Fruit fly (Drosophila melanogaster) whole organism, embryonic: ENCODE measurements around the gene Zip89B.

Experiments
- Antp ChIP-seq: fragments of 200-800 bp; sonication (Bioruptor generic); optimal IDR thresholded peaks from 3 replicates; lab custom pipeline; 2016; ENCODE audit warnings: missing biosample characterization, missing genetic modification characterization
- Atf6 ChIP-seq: fragments of 200-800 bp; sonication (Bioruptor generic); IDR thresholded peaks from 2 replicates; pipeline ENCODE4 v1.3.6; 2022; ENCODE audit warnings: missing biosample characterization, missing genetic modification characterization
- C15 ChIP-seq: fragments of 200-800 bp; sonication (Bioruptor generic); IDR thresholded peaks from 3 replicates; pipeline ENCODE4 v1.3.6; 2022; ENCODE audit warnings: missing biosample characterization, missing genetic modification characterization
- CG10543 ChIP-seq: fragments of 200-800 bp; sonication (Bioruptor generic); optimal IDR thresholded peaks from 3 replicates; lab custom pipeline; 2017; ENCODE audit warnings: missing biosample characterization, mild to moderate bottlenecking, missing genetic modification characterization, moderate library complexity
- CG12769 ChIP-seq: fragments of 200-800 bp; sonication (Bioruptor generic); optimal IDR thresholded peaks from 2 replicates; lab custom pipeline; 2019; ENCODE audit warnings: missing biosample characterization, mild to moderate bottlenecking, missing genetic modification characterization, moderate library complexity
- CG12942 ChIP-seq: fragments of 200-800 bp; sonication (Bioruptor generic); optimal IDR thresholded peaks from 3 replicates; lab custom pipeline; 2016; ENCODE audit warnings: missing biosample characterization, missing genetic modification characterization
- CG13894 ChIP-seq: fragments of 200-800 bp; sonication (Bioruptor generic); optimal IDR thresholded peaks from 3 replicates; lab custom pipeline; 2018; ENCODE audit warnings: missing biosample characterization, mild to moderate bottlenecking, missing genetic modification characterization, moderate library complexity
- CG14014 ChIP-seq: fragments of 200-800 bp; sonication (Bioruptor generic); IDR thresholded peaks from 2 replicates; pipeline ENCODE4 v1.3.6; 2022; ENCODE audit warnings: missing biosample characterization, missing genetic modification characterization
- CG1529 ChIP-seq: fragments of 200-800 bp; sonication (Bioruptor generic); optimal IDR thresholded peaks from 3 replicates; lab custom pipeline; 2018; ENCODE audit warnings: missing biosample characterization, missing genetic modification characterization
- CG1603 ChIP-seq: fragments of 200-800 bp; sonication (Bioruptor generic); optimal IDR thresholded peaks from 2 replicates; lab custom pipeline; 2019; ENCODE audit warnings: missing biosample characterization, mild to moderate bottlenecking, missing genetic modification characterization, moderate library complexity
- CG16779 ChIP-seq: fragments of 200-800 bp; sonication (Bioruptor generic); IDR thresholded peaks from 2 replicates; pipeline ENCODE4 v1.3.6; 2022; ENCODE audit warnings: missing biosample characterization, missing genetic modification characterization
- CG18764 ChIP-seq: fragments of 200-800 bp; sonication (Bioruptor generic); optimal IDR thresholded peaks from 3 replicates; lab custom pipeline; 2016; ENCODE audit warnings: missing biosample characterization, missing genetic modification characterization
- CG2875 ChIP-seq: fragments of 200-800 bp; sonication (Bioruptor generic); optimal IDR thresholded peaks from 2 replicates; lab custom pipeline; 2017; ENCODE audit warnings: missing biosample characterization, mild to moderate bottlenecking, missing genetic modification characterization, missing genetic modification reagents
- CG3065 ChIP-seq: fragments of 200-800 bp; sonication (Bioruptor generic); optimal IDR thresholded peaks from 2 replicates; lab custom pipeline; 2016; ENCODE audit warnings: missing biosample characterization, missing genetic modification characterization
- CG31365 ChIP-seq: fragments of 200-800 bp; sonication (Bioruptor generic); optimal IDR thresholded peaks from 2 replicates; lab custom pipeline; 2018; ENCODE audit warnings: missing biosample characterization, mild to moderate bottlenecking, missing genetic modification characterization
- CG34376 ChIP-seq: fragments of 200-800 bp; sonication (Bioruptor generic); optimal IDR thresholded peaks from 2 replicates; lab custom pipeline; 2018; ENCODE audit warnings: missing biosample characterization, mild to moderate bottlenecking, missing genetic modification characterization
- CG43689 ChIP-seq: fragments of 200-800 bp; sonication (Bioruptor generic); IDR thresholded peaks from 2 replicates; pipeline ENCODE4 v1.3.6; 2022; ENCODE audit warnings: missing biosample characterization, missing genetic modification characterization
- CG8290 ChIP-seq, 3 experiments: fragments of 200-800 bp; sonication (Bioruptor generic); optimal IDR thresholded peaks; 2 replicates each; lab custom pipeline; 2016 to 2019; ENCODE audit warnings: missing biosample characterization in 3 of 3, missing genetic modification characterization in 3 of 3, mild to moderate bottlenecking in 2 of 3, moderate library complexity in 1 of 3
- D19A ChIP-seq: fragments of 200-800 bp; optimal IDR thresholded peaks from 3 replicates; lab custom pipeline; 2019; ENCODE audit warnings: missing biosample characterization, mild to moderate bottlenecking, missing genetic modification characterization, moderate library complexity
- Deaf1 ChIP-seq: fragments of 200-800 bp; optimal IDR thresholded peaks from 3 replicates; lab custom pipeline; 2019; ENCODE audit warnings: missing biosample characterization, mild to moderate bottlenecking, missing genetic modification characterization, moderate library complexity
- Dek ChIP-seq: fragments of 200-800 bp; sonication (Bioruptor generic); optimal IDR thresholded peaks from 3 replicates; lab custom pipeline; 2019; ENCODE audit warnings: missing biosample characterization, mild to moderate bottlenecking, missing genetic modification characterization, moderate library complexity
- Ets65A ChIP-seq: fragments of 200-800 bp; sonication (Bioruptor generic); peaks from one replicate; lab custom pipeline; 2016; ENCODE audit warnings: missing biosample characterization, missing genetic modification characterization
- Ets97D ChIP-seq: fragments of 200-800 bp; sonication (Bioruptor generic); optimal IDR thresholded peaks from 3 replicates; lab custom pipeline; 2016; ENCODE audit warnings: missing biosample characterization, missing genetic modification characterization
- Gug ChIP-seq: fragments of 200-800 bp; sonication (Bioruptor generic); IDR thresholded peaks from 4 replicates; pipeline ENCODE4 v1.3.6; 2022; ENCODE audit warnings: missing biosample characterization, missing genetic modification characterization
- HHEX ChIP-seq: fragments of 200-800 bp; sonication (Bioruptor generic); optimal IDR thresholded peaks from 3 replicates; lab custom pipeline; 2017; ENCODE audit warnings: missing biosample characterization, mild to moderate bottlenecking, missing genetic modification characterization, missing genetic modification reagents
- HmgZ ChIP-seq: fragments of 200-800 bp; sonication (Bioruptor generic); optimal IDR thresholded peaks from 2 replicates; lab custom pipeline; 2018; ENCODE audit warnings: missing biosample characterization, mild to moderate bottlenecking, missing genetic modification characterization
- Hr78 ChIP-seq, 2 experiments: fragments of 200-800 bp in 1 of 2; fragments of >200 bp in 1 of 2; sonication (Bioruptor generic) in 1 of 2; optimal IDR thresholded peaks; 2 replicates each; lab custom pipeline; 2017 to 2019; ENCODE audit warnings: missing biosample characterization in 2 of 2, missing genetic modification characterization in 2 of 2, mild to moderate bottlenecking in 1 of 2, moderate library complexity in 1 of 2
- Med ChIP-seq: fragments of 200-800 bp; sonication (Bioruptor generic); peaks from one replicate; lab custom pipeline; 2016; ENCODE audit warnings: missing biosample characterization, missing genetic modification characterization, mild to moderate bottlenecking, inconsistent platforms, moderate library complexity
- Neu2 ChIP-seq: fragments of 200-800 bp; sonication (Bioruptor generic); optimal IDR thresholded peaks from 3 replicates; lab custom pipeline; 2016; ENCODE audit warnings: missing biosample characterization, missing genetic modification characterization, borderline replicate concordance
- PHDP ChIP-seq: fragments of 200-800 bp; sonication (Bioruptor generic); optimal IDR thresholded peaks from 3 replicates; lab custom pipeline; 2018; ENCODE audit warnings: missing biosample characterization, mild to moderate bottlenecking, missing genetic modification characterization, moderate library complexity
- Pdp1 ChIP-seq, 2 experiments: fragments of 200-800 bp; sonication (Bioruptor generic); optimal IDR thresholded peaks; 3 replicates each; lab custom pipeline; 2016; ENCODE audit warnings: missing biosample characterization in 2 of 2, missing genetic modification characterization in 2 of 2, mild to moderate bottlenecking in 1 of 2, moderate library complexity in 1 of 2
- amos ChIP-seq: fragments of 200-800 bp; sonication (Bioruptor generic); IDR thresholded peaks from 2 replicates; pipeline ENCODE4 v1.3.6; 2022; ENCODE audit warnings: missing biosample characterization, missing genetic modification characterization; ENCODE audit not compliant: partially characterized antibody
- eve ChIP-seq, 2 experiments: fragments of >200 bp; optimal IDR thresholded peaks; 2 replicates each; lab custom pipeline; 2017; ENCODE audit warnings: missing biosample characterization in 2 of 2, missing genetic modification characterization in 2 of 2
- her ChIP-seq: fragments of 200-800 bp; sonication (Bioruptor generic); optimal IDR thresholded peaks from 2 replicates; lab custom pipeline; 2016; ENCODE audit warnings: missing biosample characterization, missing genetic modification characterization
- ken ChIP-seq: fragments of 200-800 bp; sonication (Bioruptor generic); IDR thresholded peaks from 3 replicates; pipeline ENCODE4 v1.3.6; 2022; ENCODE audit warnings: missing biosample characterization, missing genetic modification characterization
- lmd ChIP-seq: fragments of 200-800 bp; sonication (Bioruptor generic); IDR thresholded peaks from 2 replicates; pipeline ENCODE4 v1.3.6; 2022; ENCODE audit warnings: missing biosample characterization, missing genetic modification characterization
- mirr ChIP-seq: fragments of 200-800 bp; sonication (Bioruptor generic); optimal IDR thresholded peaks from 3 replicates; lab custom pipeline; 2018; ENCODE audit warnings: missing biosample characterization, mild to moderate bottlenecking, missing genetic modification characterization
- nerfin-1 ChIP-seq: fragments of 200-800 bp; sonication (Bioruptor generic); optimal IDR thresholded peaks from 3 replicates; lab custom pipeline; 2019; ENCODE audit warnings: missing biosample characterization, mild to moderate bottlenecking, missing genetic modification characterization, moderate library complexity
- repo ChIP-seq: fragments of 200-800 bp; sonication (Bioruptor generic); optimal IDR thresholded peaks from 2 replicates; lab custom pipeline; 2016; ENCODE audit warnings: missing biosample characterization, missing genetic modification characterization
- sc ChIP-seq, 3 experiments: fragments of >200 bp in 2 of 3; fragments of 200-800 bp in 1 of 3; sonication (Bioruptor generic) in 1 of 3; optimal IDR thresholded peaks; 2 replicates in 2 of 3; 3 replicates in 1 of 3; lab custom pipeline; 2017; ENCODE audit warnings: mild to moderate bottlenecking in 1 of 3, missing biosample characterization in 1 of 3, missing genetic modification characterization in 1 of 3, missing genetic modification reagents in 1 of 3
- sens ChIP-seq: fragments of 200-800 bp; sonication (Bioruptor generic); peaks from one replicate; lab custom pipeline; 2016; ENCODE audit warnings: missing biosample characterization, missing genetic modification characterization
- slbo ChIP-seq: fragments of 200-800 bp; sonication (Bioruptor generic); IDR thresholded peaks from 2 replicates; pipeline ENCODE4 v1.3.6; 2022; ENCODE audit warnings: missing biosample characterization, missing genetic modification characterization
- sob ChIP-seq: fragments of 200-800 bp; sonication (Bioruptor generic); IDR thresholded peaks from 2 replicates; pipeline ENCODE4 v1.3.6; 2022; ENCODE audit warnings: missing biosample characterization, missing genetic modification characterization
- stc ChIP-seq: fragments of 200-800 bp; sonication (Bioruptor generic); IDR thresholded peaks from 2 replicates; pipeline ENCODE4 v1.3.6; 2022; ENCODE audit warnings: missing biosample characterization, missing genetic modification characterization
- stwl ChIP-seq: fragments of 200-800 bp; sonication (Bioruptor generic); optimal IDR thresholded peaks from 3 replicates; lab custom pipeline; 2018; ENCODE audit warnings: missing biosample characterization, mild to moderate bottlenecking, missing genetic modification characterization, moderate library complexity
- sug ChIP-seq: fragments of 200-800 bp; optimal IDR thresholded peaks from 2 replicates; lab custom pipeline; 2019; ENCODE audit warnings: missing biosample characterization, mild to moderate bottlenecking, missing genetic modification characterization, moderate library complexity
- twi ChIP-seq: fragments of 200-800 bp; optimal IDR thresholded peaks from 2 replicates; lab custom pipeline; 2019; ENCODE audit warnings: missing biosample characterization, mild to moderate bottlenecking, missing genetic modification characterization, moderate library complexity
- z ChIP-seq: fragments of 200-800 bp; sonication (Bioruptor generic); IDR thresholded peaks from 3 replicates; pipeline ENCODE4 v1.3.6; 2022; ENCODE audit warnings: missing biosample characterization, missing genetic modification characterization

Gene Zip89B

DNA sequence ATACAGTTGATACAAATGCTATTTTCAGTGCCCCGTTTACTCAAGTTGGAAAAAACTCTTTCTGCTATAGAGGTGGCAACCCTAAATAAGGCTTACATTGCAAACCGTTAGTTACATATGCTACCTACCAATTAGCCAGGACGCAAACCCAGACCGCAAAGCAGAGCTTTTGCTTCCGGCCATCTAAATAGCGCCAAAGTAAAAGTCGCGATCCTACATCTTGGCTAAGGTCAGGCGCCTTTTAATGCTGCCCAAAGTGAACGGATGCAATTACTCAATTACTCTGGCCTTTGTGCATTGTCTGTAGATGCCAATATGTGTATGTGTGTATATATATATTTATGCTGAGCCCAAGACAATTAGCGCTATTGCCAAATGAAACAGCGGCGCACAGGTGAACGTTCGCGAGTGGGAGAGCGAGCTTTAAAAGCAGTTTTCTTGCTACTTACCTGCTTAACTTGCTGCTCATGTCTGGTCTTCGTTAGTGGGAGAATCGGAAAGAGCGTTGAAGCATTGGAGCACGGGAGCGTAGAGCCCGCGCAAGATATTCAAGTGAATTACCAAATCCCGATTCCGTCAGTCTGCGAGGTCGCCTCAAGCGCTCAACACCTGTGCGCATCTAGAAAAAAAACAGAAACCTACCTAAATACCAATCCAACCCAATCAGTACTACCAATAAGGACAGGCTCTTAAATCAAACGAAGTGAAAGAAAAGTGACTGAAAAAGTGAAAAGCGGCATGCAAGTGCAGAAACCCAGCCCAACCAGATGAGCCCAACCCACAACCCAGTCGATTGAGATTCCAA, at the start of gene Zip89B (continued):
- TF ChIP-seq CG13894 = no peak
- peak; percentile 82 for TF ChIP-seq Ets65A
- peak; percentile 34 for TF ChIP-seq CG1603 (tag; lab: Kevin White, UChicago)
- TF ChIP-seq her (GFP tag; lab: Kevin White, UChicago) = no peak
- no peak for TF ChIP-seq D19A (tag; lab: Kevin White, UChicago)
- no peak for TF ChIP-seq Dek (tag; lab: Kevin White, UChicago)
- TF ChIP-seq CG8290 (GFP tag; optimal IDR thresholded peaks at IDR 0.05; lab: Kevin White, UChicago) = peak; percentile 10
- TF ChIP-seq CG8290 (tag; optimal IDR thresholded peaks at IDR 0.05; lab: Kevin White, UChicago) = peak in 1 of 2 experiments; percentile 76
- TF ChIP-seq Antp (GFP tag; lab: Kevin White, UChicago) = no peak
- TF ChIP-seq CG14014 (GFP tag; lab: Robert Waterston, UW) = 0 out of 2 replicates have a peak, but pooled peaks have one; percentile 25
- no peak for TF ChIP-seq lmd (GFP tag; lab: Robert Waterston, UW)
- peak; percentile 76 for TF ChIP-seq Med (GFP tag; lab: Kevin White, UChicago)
- no peak for TF ChIP-seq twi (tag; lab: Kevin White, UChicago)
- TF ChIP-seq CG12942 (GFP tag; lab: Kevin White, UChicago) = no peak
- peak; percentile 20 for TF ChIP-seq sens (GFP tag; lab: Kevin White, UChicago)
- 0 out of 2 replicates have a peak, but pooled peaks have one; percentile 43 for TF ChIP-seq sob (GFP tag; lab: Robert Waterston, UW)
- TF ChIP-seq CG43689 (GFP tag; lab: Robert Waterston, UW) = no peak
- TF ChIP-seq repo = no peak
- TF ChIP-seq Atf6 = no peak
- peak; percentile 62 for TF ChIP-seq CG12769 (tag; lab: Kevin White, UChicago)
- TF ChIP-seq ken (GFP tag; lab: Robert Waterston, UW) = no peak
- TF ChIP-seq Gug = no peak
- peak; percentile 27; the same call in 1 of the 2 replicates for TF ChIP-seq amos (GFP tag; lab: Robert Waterston, UW)
- peak; percentile 1 for TF ChIP-seq Deaf1
- no peak for TF ChIP-seq eve (GFP tag; optimal IDR thresholded peaks at IDR 0.05; lab: Kevin White, UChicago)
- TF ChIP-seq z (GFP tag; lab: Robert Waterston, UW) = no peak
- 0 out of 3 replicates have a peak, but pooled peaks have one; percentile 30 for TF ChIP-seq C15 (GFP tag; lab: Robert Waterston, UW)
- no peak for TF ChIP-seq CG1529
- peak; percentile 37 for TF ChIP-seq CG34376 (GFP tag; lab: Kevin White, UChicago)
- peak; percentile 46 for TF ChIP-seq HmgZ (tag; lab: Kevin White, UChicago)
- peak; percentile 6 for TF ChIP-seq sug (tag; lab: Kevin White, UChicago)
- no peak for TF ChIP-seq nerfin-1 (tag; lab: Kevin White, UChicago)
- TF ChIP-seq slbo (GFP tag; lab: Robert Waterston, UW) = no peak
- no peak for TF ChIP-seq mirr (GFP tag; lab: Kevin White, UChicago)
- TF ChIP-seq CG10543 (GFP tag; lab: Kevin White, UChicago) = peak; percentile 48
- TF ChIP-seq sc (optimal IDR thresholded peaks at IDR 0.05; lab: Kevin White, UChicago) = no peak
- TF ChIP-seq sc (GFP tag; optimal IDR thresholded peaks at IDR 0.05; lab: Kevin White, UChicago) = no peak
- TF ChIP-seq Ets97D (GFP tag; lab: Kevin White, UChicago) = peak; percentile 59
- peak; percentile 47 for TF ChIP-seq stwl (tag; lab: Kevin White, UChicago)
- peak; percentile 72 for TF ChIP-seq CG31365 (tag; lab: Kevin White, UChicago)
- no peak for TF ChIP-seq PHDP (tag; lab: Kevin White, UChicago)
- TF ChIP-seq Neu2 (GFP tag; lab: Kevin White, UChicago) = no peak
- TF ChIP-seq Hr78 (GFP tag; optimal IDR thresholded peaks at IDR 0.05; lab: Kevin White, UChicago) = peak in 1 of 2 experiments; percentile 1
- TF ChIP-seq stc (GFP tag; lab: Robert Waterston, UW) = 0 out of 2 replicates have a peak, but pooled peaks have one; percentile 25
- TF ChIP-seq CG16779 (GFP tag; lab: Robert Waterston, UW) = no peak
- no peak for TF ChIP-seq CG2875 (GFP tag; lab: Kevin White, UChicago)
- no peak for TF ChIP-seq HHEX (GFP tag; lab: Kevin White, UChicago)
- TF ChIP-seq CG3065 (GFP tag; lab: Kevin White, UChicago) = no peak
- TF ChIP-seq Pdp1 (GFP tag; optimal IDR thresholded peaks at IDR 0.05; lab: Kevin White, UChicago) = peak in 1 of 2 experiments; percentile 56
- TF ChIP-seq CG18764 (GFP tag; lab: Kevin White, UChicago) = no peak
